Worm (Caenorhabditis elegans): ENCODE data around the gene fkh-3.

fkh-3 gene

ce11 chrX:13423340-13423739 is at the start of gene fkh-3:
Gene fkh-3, minus strand, starts transcription at chrX:13423440.
- TF ChIP-seq ama-1 (optimal IDR thresholded peaks at IDR 0.05) (no peak), ceh-13 (GFP tag; optimal IDR thresholded peaks at IDR 0.05) (no peak), ceh-36 (tag; optimal IDR thresholded peaks at IDR 0.05) (no peak), flt-1 (GFP tag; IDR thresholded peaks at IDR 0.05) (no peak), pes-1 (GFP tag; IDR thresholded peaks at IDR 0.05) (no peak), sea-1 (GFP tag; conservative IDR thresholded peaks at IDR 0.05) (no peak), scrt-1 (GFP tag; IDR thresholded peaks at IDR 0.05) (no peak), ets-7 (tag; optimal IDR thresholded peaks at IDR 0.05) (no peak), tbx-11 (GFP tag; IDR thresholded peaks at IDR 0.05) (no peak), tbx-37 (GFP tag; conservative IDR thresholded peaks at IDR 0.05) (no peak), aly-1 (tag; optimal IDR thresholded peaks at IDR 0.05) (no peak), hmbx-1 (tag; optimal IDR thresholded peaks at IDR 0.05) (no peak), tra-4 (tag; optimal IDR thresholded peaks at IDR 0.05) (no peak)

- no peak for TF ChIP-seq scrt-1 (GFP tag; IDR thresholded peaks at IDR 0.05)
- TF ChIP-seq hmg-4 (GFP tag; optimal IDR thresholded peaks at IDR 0.05): no peak
- no peak for TF ChIP-seq flt-1 (GFP tag; IDR thresholded peaks at IDR 0.05)
- TF ChIP-seq tbx-37 (GFP tag; conservative IDR thresholded peaks at IDR 0.05): no peak
- no peak for TF ChIP-seq hmbx-1 (tag; optimal IDR thresholded peaks at IDR 0.05)
- no peak for TF ChIP-seq ceh-36 (tag; optimal IDR thresholded peaks at IDR 0.05)
- no peak for TF ChIP-seq F13C5.2 (tag; optimal IDR thresholded peaks at IDR 0.05)
- no peak for TF ChIP-seq tbx-11 (GFP tag; IDR thresholded peaks at IDR 0.05)
- TF ChIP-seq B0310.2 (tag; optimal IDR thresholded peaks at IDR 0.05): no peak
- TF ChIP-seq hnd-1 (tag; optimal IDR thresholded peaks at IDR 0.05): no peak
- no peak for TF ChIP-seq tra-4 (tag; optimal IDR thresholded peaks at IDR 0.05)
- no peak for TF ChIP-seq ets-7 (tag; optimal IDR thresholded peaks at IDR 0.05)
These were observed 48.6 kb upstream of the fkh-3 start, which contains the start of gene tre-4 for ce11 chrX:13471855-13472254. Gene tre-4, plus strand, starts transcription at chrX:13472155.

DNA sequence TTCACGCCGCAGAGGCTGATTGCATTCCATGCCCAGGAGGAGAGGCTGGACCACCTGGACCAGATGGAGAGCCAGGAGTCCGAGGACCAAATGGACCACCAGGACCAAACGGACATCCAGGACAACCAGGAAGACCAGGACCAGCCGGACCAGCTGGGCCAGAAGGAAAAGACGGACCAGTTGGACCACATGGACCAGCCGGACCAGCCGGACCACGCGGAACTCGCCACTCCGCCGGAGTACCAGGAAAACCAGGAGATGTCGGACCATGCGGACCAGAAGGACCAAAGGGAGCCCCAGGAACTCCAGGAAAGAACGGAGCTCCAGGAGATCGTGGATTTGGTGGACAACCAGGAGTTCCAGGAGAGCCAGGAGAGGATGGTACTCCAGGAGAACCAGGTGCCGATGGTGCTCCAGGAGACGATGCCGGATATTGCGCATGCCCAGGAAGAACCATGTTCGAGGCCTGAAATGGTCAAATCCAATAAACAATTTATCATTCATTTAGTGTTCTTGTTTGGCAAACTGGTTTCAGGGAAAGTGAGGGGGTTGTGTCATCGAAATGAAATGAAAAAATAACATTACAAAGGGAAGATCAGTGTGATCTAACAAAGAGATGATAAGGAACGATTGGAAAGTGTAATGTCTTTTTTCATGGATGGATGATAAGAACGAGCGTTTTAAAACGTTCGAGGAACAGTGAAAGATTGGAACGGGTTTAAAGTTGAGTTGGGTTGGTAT is 46.8 kb upstream of the fkh-3 start:
- TF ChIP-seq aly-1 (tag; optimal IDR thresholded peaks at IDR 0.05): peak; percentile 24
- TF ChIP-seq ceh-13 (GFP tag; optimal IDR thresholded peaks at IDR 0.05): no peak

DNA sequence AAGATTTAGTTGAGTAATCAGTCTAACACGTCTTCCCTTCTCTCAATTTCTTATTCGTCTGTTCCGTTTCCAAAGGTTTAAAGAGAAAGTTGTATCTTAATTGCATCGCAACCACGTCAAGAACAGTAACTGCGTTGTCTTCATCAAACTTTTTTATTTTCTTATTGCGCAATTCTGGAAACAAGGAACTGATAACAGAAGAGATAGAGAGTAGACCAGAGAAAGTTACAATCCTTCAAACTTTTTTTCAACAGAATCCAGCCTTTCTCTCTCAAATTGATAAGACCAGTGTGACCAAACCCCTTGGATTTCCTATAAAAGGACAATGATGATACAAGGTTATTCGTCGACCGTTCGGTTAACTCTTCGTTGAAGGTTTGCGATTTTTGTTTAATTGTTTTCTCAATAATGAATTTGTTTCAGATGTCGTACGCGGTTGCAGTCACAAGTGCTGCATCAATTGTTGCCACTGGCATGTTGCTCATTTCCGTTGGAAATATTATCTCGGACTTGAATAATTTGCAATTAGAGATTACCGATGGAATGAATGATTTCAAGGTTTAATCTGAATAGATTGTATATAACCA is 45.9 kb upstream of the fkh-3 start, which contains the start of gene col-184:
Gene col-184 (plus strand): TSS at position 409 of the 587 bp plus-strand sequence.
- TF ChIP-seq hnd-1 (tag; optimal IDR thresholded peaks at IDR 0.05) (no peak), tra-4 (tag; optimal IDR thresholded peaks at IDR 0.05) (no peak), tbx-11 (GFP tag; IDR thresholded peaks at IDR 0.05) (no peak), ceh-36 (tag; optimal IDR thresholded peaks at IDR 0.05) (no peak)

ce11 chrX:13466926-13467866 is 44.0 kb upstream of the fkh-3 start, which contains the start of gene col-183:
Gene col-183, minus strand, starts transcription at chrX:13467764.
- TF ChIP-seq hmbx-1 (tag; optimal IDR thresholded peaks at IDR 0.05) (no peak), tbx-37 (GFP tag; conservative IDR thresholded peaks at IDR 0.05) (no peak), ceh-13 (GFP tag; optimal IDR thresholded peaks at IDR 0.05) (no peak), hnd-1 (tag; optimal IDR thresholded peaks at IDR 0.05) (no peak), tbx-11 (GFP tag; IDR thresholded peaks at IDR 0.05) (no peak), sea-1 (GFP tag; conservative IDR thresholded peaks at IDR 0.05) (no peak), ceh-36 (tag; optimal IDR thresholded peaks at IDR 0.05) (no peak), aly-1 (tag; optimal IDR thresholded peaks at IDR 0.05) (no peak)

ce11 chrX:13463793-13464192 is 40.6 kb upstream of the fkh-3 start, which contains the start of gene F02D10.2:
Gene F02D10.2, minus strand, starts transcription at chrX:13463893.
- no peak for TF ChIP-seq hmbx-1 (tag; optimal IDR thresholded peaks at IDR 0.05)

- no peak for TF ChIP-seq scrt-1 (GFP tag; IDR thresholded peaks at IDR 0.05)
- no peak for TF ChIP-seq ama-1 (optimal IDR thresholded peaks at IDR 0.05)
- TF ChIP-seq flt-1 (GFP tag; IDR thresholded peaks at IDR 0.05): no peak
- no peak for TF ChIP-seq tbx-37 (GFP tag; conservative IDR thresholded peaks at IDR 0.05)
- no peak for TF ChIP-seq tbx-11 (GFP tag; IDR thresholded peaks at IDR 0.05)
- no peak for TF ChIP-seq tra-4 (tag; optimal IDR thresholded peaks at IDR 0.05)
- no peak for TF ChIP-seq ceh-13 (GFP tag; optimal IDR thresholded peaks at IDR 0.05)
These were observed 39.3 kb upstream of the fkh-3 start, which contains the start of gene F02D10.3 for ce11 chrX:13462519-13462918. Gene F02D10.3, minus strand, starts transcription at chrX:13462619.

ce11 chrX:13456442-13456841 is 33.2 kb upstream of the fkh-3 start, which contains the start of gene flr-1:
Gene flr-1, minus strand, starts transcription at chrX:13456542.
- TF ChIP-seq ama-1 (optimal IDR thresholded peaks at IDR 0.05) (no peak), hmbx-1 (tag; optimal IDR thresholded peaks at IDR 0.05) (no peak), tbx-37 (GFP tag; conservative IDR thresholded peaks at IDR 0.05) (no peak), B0310.2 (tag; optimal IDR thresholded peaks at IDR 0.05) (no peak), hnd-1 (tag; optimal IDR thresholded peaks at IDR 0.05) (no peak), F13C5.2 (tag; optimal IDR thresholded peaks at IDR 0.05) (no peak), pes-1 (GFP tag; IDR thresholded peaks at IDR 0.05) (no peak), sea-1 (GFP tag; conservative IDR thresholded peaks at IDR 0.05) (no peak), scrt-1 (GFP tag; IDR thresholded peaks at IDR 0.05) (no peak)

All from whole organism, early embryonic.